Worm (Caenorhabditis elegans) whole organism, mixed stage, embryonic: Measurements from ENCODE around the gene K02A2.1.

Source experiments
- M03D4.4 ChIP-seq: sonication (generic microtip); optimal IDR thresholded peaks from 2 replicates; lab custom pipeline; 2017; ENCODE audit warnings: mild to moderate bottlenecking, missing genetic modification characterization, missing compliant biosample characterization
- bed-3 ChIP-seq: fragments of 200-800 bp; sonication (Bioruptor generic); optimal IDR thresholded peaks from 3 replicates; lab custom pipeline; 2018; ENCODE audit warnings: mild to moderate bottlenecking, missing genetic modification characterization, moderate library complexity, missing compliant biosample characterization
- blmp-1 ChIP-seq: fragments of 150-350 bp; optimal IDR thresholded peaks from 2 replicates; lab custom pipeline; 2014; ENCODE audit warnings: missing biosample characterization, missing genetic modification characterization
- ceh-39 ChIP-seq: fragments of 150-350 bp; optimal IDR thresholded peaks from 2 replicates; lab custom pipeline; 2014; ENCODE audit warnings: missing biosample characterization, missing genetic modification characterization
- ceh-43 ChIP-seq: fragments of 200-800 bp; sonication (Bioruptor generic); optimal IDR thresholded peaks from 2 replicates; lab custom pipeline; 2018; ENCODE audit warnings: mild to moderate bottlenecking, missing genetic modification characterization, moderate library complexity, missing compliant biosample characterization
- ceh-83 ChIP-seq: fragments of 200-800 bp; sonication (Bioruptor generic); optimal IDR thresholded peaks from 2 replicates; lab custom pipeline; 2018; ENCODE audit warnings: mild to moderate bottlenecking, missing genetic modification characterization, missing compliant biosample characterization
- ces-1 ChIP-seq: fragments of 150-350 bp; optimal IDR thresholded peaks from 2 replicates; lab custom pipeline; 2014; ENCODE audit warnings: missing biosample characterization, missing genetic modification reagents, missing genetic modification characterization
- cnd-1 ChIP-seq: fragments of 200-800 bp; sonication (Bioruptor generic); optimal IDR thresholded peaks from 2 replicates; lab custom pipeline; 2018; ENCODE audit warnings: mild to moderate bottlenecking, missing genetic modification characterization, missing compliant biosample characterization
- drap-1 ChIP-seq: fragments of 200-800 bp; sonication (Bioruptor generic); optimal IDR thresholded peaks from 3 replicates; lab custom pipeline; 2018; ENCODE audit warnings: mild to moderate bottlenecking, missing genetic modification characterization, missing compliant biosample characterization
- elt-1 ChIP-seq: sonication (generic microtip); optimal IDR thresholded peaks from 2 replicates; lab custom pipeline; 2017; ENCODE audit warnings: missing genetic modification characterization, mild to moderate bottlenecking, missing compliant biosample characterization, antibody characterized with exemption, moderate library complexity, borderline replicate concordance; ENCODE audit not compliant: insufficient read depth
- elt-3 ChIP-seq: fragments of 150-350 bp; optimal IDR thresholded peaks from 2 replicates; lab custom pipeline; 2014; ENCODE audit warnings: missing biosample characterization, missing genetic modification characterization
- flh-1 ChIP-seq: fragments of 200-800 bp; sonication (Bioruptor generic); optimal IDR thresholded peaks from 2 replicates; lab custom pipeline; 2018; ENCODE audit warnings: mild to moderate bottlenecking, missing genetic modification characterization, moderate library complexity, missing compliant biosample characterization
- ham-2 ChIP-seq: fragments of 200-800 bp; sonication (Bioruptor generic); optimal IDR thresholded peaks from 2 replicates; lab custom pipeline; 2018; ENCODE audit warnings: mild to moderate bottlenecking, missing genetic modification characterization, missing compliant biosample characterization
- hlh-1 ChIP-seq: fragments of 150-350 bp; optimal IDR thresholded peaks from 2 replicates; lab custom pipeline; 2014; ENCODE audit warnings: missing biosample characterization, missing genetic modification reagents, missing genetic modification characterization
- lin-13 ChIP-seq: fragments of 150-350 bp; optimal IDR thresholded peaks from 2 replicates; lab custom pipeline; 2014; ENCODE audit warnings: missing biosample characterization, missing genetic modification characterization
- lin-32 ChIP-seq: fragments of 200-800 bp; sonication (Bioruptor generic); optimal IDR thresholded peaks from 2 replicates; lab custom pipeline; 2018; ENCODE audit warnings: mild to moderate bottlenecking, missing genetic modification characterization, missing compliant biosample characterization
- mab-5 ChIP-seq: fragments of 150-350 bp; optimal IDR thresholded peaks from 2 replicates; lab custom pipeline; 2014; ENCODE audit warnings: missing biosample characterization, missing genetic modification characterization
- mep-1 ChIP-seq: fragments of 150-350 bp; optimal IDR thresholded peaks from 2 replicates; lab custom pipeline; 2017; ENCODE audit warnings: missing biosample characterization, missing genetic modification reagents, missing genetic modification characterization, inconsistent platforms
- mls-2 ChIP-seq: sonication (generic microtip); optimal IDR thresholded peaks from 2 replicates; lab custom pipeline; 2016; ENCODE audit warnings: mild to moderate bottlenecking, missing genetic modification characterization, moderate library complexity, missing compliant biosample characterization
- nhr-12 ChIP-seq: fragments of 150-350 bp; optimal IDR thresholded peaks from 2 replicates; lab custom pipeline; 2014; ENCODE audit warnings: missing biosample characterization, missing genetic modification characterization
- nhr-2 ChIP-seq: fragments of 150-350 bp; optimal IDR thresholded peaks from 2 replicates; lab custom pipeline; 2014; ENCODE audit warnings: missing biosample characterization, missing genetic modification characterization
- nhr-237 ChIP-seq: fragments of 150-350 bp; optimal IDR thresholded peaks from 2 replicates; lab custom pipeline; 2014; ENCODE audit warnings: missing biosample characterization, missing genetic modification characterization
- nhr-28 ChIP-seq: fragments of 150-350 bp; optimal IDR thresholded peaks from 2 replicates; lab custom pipeline; 2014; ENCODE audit warnings: missing biosample characterization, missing genetic modification characterization
- nhr-76 ChIP-seq: sonication (generic microtip); optimal IDR thresholded peaks from 2 replicates; lab custom pipeline; 2017; ENCODE audit warnings: missing biosample characterization, missing genetic modification characterization
- pha-4 ChIP-seq: fragments of 150-350 bp; optimal IDR thresholded peaks from 2 replicates; lab custom pipeline; 2018; ENCODE audit warnings: missing biosample characterization, missing genetic modification reagents, missing genetic modification characterization
- snpc-4 ChIP-seq: fragments of 150-350 bp; optimal IDR thresholded peaks from 2 replicates; lab custom pipeline; 2014; ENCODE audit warnings: missing biosample characterization, missing genetic modification characterization
- tbx-8 ChIP-seq: fragments of 200-800 bp; sonication (Bioruptor generic); optimal IDR thresholded peaks from 2 replicates; lab custom pipeline; 2018; ENCODE audit warnings: mild to moderate bottlenecking, missing genetic modification characterization, moderate library complexity, missing compliant biosample characterization
- unc-120 ChIP-seq: sonication (generic microtip); optimal IDR thresholded peaks from 2 replicates; lab custom pipeline; 2017; ENCODE audit warnings: missing genetic modification characterization, missing compliant biosample characterization; ENCODE audit not compliant: poor library complexity, severe bottlenecking
- unc-39 ChIP-seq: fragments of 150-350 bp; optimal IDR thresholded peaks from 2 replicates; lab custom pipeline; 2014; ENCODE audit warnings: missing biosample characterization, missing genetic modification characterization
- unc-62 ChIP-seq: fragments of 150-350 bp; optimal IDR thresholded peaks from 2 replicates; lab custom pipeline; 2014; ENCODE audit warnings: missing biosample characterization, missing genetic modification reagents, missing genetic modification characterization
- zip-8 ChIP-seq: fragments of 150-350 bp; optimal IDR thresholded peaks from 2 replicates; lab custom pipeline; 2014; ENCODE audit warnings: missing biosample characterization, missing genetic modification characterization
- ztf-11 ChIP-seq: fragments of 150-350 bp; optimal IDR thresholded peaks from 2 replicates; lab custom pipeline; 2014; ENCODE audit warnings: missing biosample characterization, missing genetic modification characterization

Gene K02A2.1

ce11 chrII:7434182-7434581 lies 876 bp upstream of the K02A2.1 start, which contains the start of gene kcc-3:
Gene kcc-3, minus strand, starts transcription at chrII:7434282.
- TF ChIP-seq elt-3 (tag; lab: Kevin White, UChicago) (no peak), nhr-12 (tag; lab: Kevin White, UChicago) (no peak), nhr-28 (tag; lab: Kevin White, UChicago) (no peak), ceh-43 (no peak), bed-3 (GFP tag; lab: Kevin White, UChicago) (no peak), lin-32 (GFP tag; lab: Kevin White, UChicago) (no peak)
- TF ChIP-seq, all 35 proteins: peak for 0

DNA sequence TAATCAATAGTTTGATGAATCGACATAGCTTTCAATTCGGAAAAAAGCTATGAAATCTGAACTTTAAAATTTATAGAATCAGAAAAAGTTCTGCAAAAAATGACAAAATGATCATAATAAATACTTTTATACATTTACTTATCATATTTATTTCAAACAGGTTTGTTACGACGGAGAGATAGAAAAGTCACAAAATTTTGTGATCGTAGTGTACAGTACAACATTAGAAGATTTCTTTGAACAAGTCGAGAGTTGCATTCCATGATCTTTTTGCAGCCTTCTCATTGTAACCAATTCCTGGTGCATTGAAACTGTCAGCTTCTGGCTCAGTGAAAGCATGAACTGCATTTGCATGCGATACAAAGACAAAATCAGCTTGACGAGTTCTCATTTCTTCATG lies 21.1 kb downstream of the K02A2.1 start, which contains the start of gene D1022.3:
D1022.3 (minus strand) TSS at position 101 of the 400 bp plus-strand sequence.
- no peak for TF ChIP-seq elt-3 (tag; lab: Kevin White, UChicago)
- TF ChIP-seq mls-2 (tag; lab: Kevin White, UChicago), result no peak
- no peak for TF ChIP-seq nhr-28 (tag; lab: Kevin White, UChicago)
- no peak for TF ChIP-seq ces-1
- no peak for TF ChIP-seq ceh-43
- no peak for TF ChIP-seq flh-1
- no peak for TF ChIP-seq lin-32 (GFP tag; lab: Kevin White, UChicago)
- no peak for TF ChIP-seq hlh-1 (tag; lab: Kevin White, UChicago)
- TF ChIP-seq bed-3 (GFP tag; lab: Kevin White, UChicago), result no peak
- TF ChIP-seq ham-2 (GFP tag; lab: Kevin White, UChicago), result no peak
- TF ChIP-seq drap-1 (GFP tag; lab: Kevin White, UChicago), result no peak
- no peak for TF ChIP-seq unc-120 (tag; lab: Kevin White, UChicago)
- TF ChIP-seq nhr-76, result no peak
- no peak for TF ChIP-seq nhr-12 (tag; lab: Kevin White, UChicago)

- TF ChIP-seq ceh-43, result no peak
- TF ChIP-seq nhr-237 (tag; lab: Kevin White, UChicago), result no peak
- TF ChIP-seq elt-3 (tag; lab: Kevin White, UChicago), result no peak
- no peak for TF ChIP-seq pha-4 (tag; lab: Kevin White, UChicago)
- TF ChIP-seq ceh-83 (GFP tag; lab: Kevin White, UChicago), result no peak
- no peak for TF ChIP-seq nhr-28 (tag; lab: Kevin White, UChicago)
- no peak for TF ChIP-seq bed-3 (GFP tag; lab: Kevin White, UChicago)
- no peak for TF ChIP-seq blmp-1
- TF ChIP-seq ceh-39 (tag; lab: Kevin White, UChicago), result no peak
- TF ChIP-seq mab-5, result no peak
- no peak for TF ChIP-seq nhr-2
- no peak for TF ChIP-seq mep-1
- no peak for TF ChIP-seq elt-1 (tag; lab: Kevin White, UChicago)
- TF ChIP-seq cnd-1 (tag; lab: Kevin White, UChicago), result no peak
- no peak for TF ChIP-seq flh-1
- no peak for TF ChIP-seq ces-1
Measured at ce11 chrII:7457210-7457609, 22.2 kb downstream of the K02A2.1 start, which contains the start of gene D1022.4. Gene D1022.4, minus strand, starts transcription at chrII:7457292.

- no peak for TF ChIP-seq lin-32 (GFP tag; lab: Kevin White, UChicago)
- TF ChIP-seq ceh-43, result no peak
- no peak for TF ChIP-seq snpc-4 (tag; lab: Kevin White, UChicago)
- no peak for TF ChIP-seq ces-1
- no peak for TF ChIP-seq mab-5
- TF ChIP-seq bed-3 (GFP tag; lab: Kevin White, UChicago), result no peak
- TF ChIP-seq lin-13 (tag; lab: Kevin White, UChicago), result no peak
- no peak for TF ChIP-seq ham-2 (GFP tag; lab: Kevin White, UChicago)
- no peak for TF ChIP-seq mls-2 (tag; lab: Kevin White, UChicago)
- TF ChIP-seq pha-4 (tag; lab: Kevin White, UChicago), result no peak
- TF ChIP-seq nhr-2, result no peak
- TF ChIP-seq tbx-8 (GFP tag; lab: Kevin White, UChicago), result no peak
- no peak for TF ChIP-seq nhr-28 (tag; lab: Kevin White, UChicago)
- no peak for TF ChIP-seq ceh-83 (GFP tag; lab: Kevin White, UChicago)
- TF ChIP-seq ztf-11 (tag; lab: Kevin White, UChicago), result no peak
- TF ChIP-seq unc-62 (GFP tag; lab: Kevin White, UChicago), result no peak
- no peak for TF ChIP-seq unc-39 (tag; lab: Kevin White, UChicago)
- TF ChIP-seq M03D4.4 (tag; lab: Kevin White, UChicago), result no peak
- no peak for TF ChIP-seq zip-8 (tag; lab: Kevin White, UChicago)
Measured at ce11 chrII:7458706-7459105, 23.6 kb downstream of the K02A2.1 start, which contains the start of gene D1022.5. Gene D1022.5, minus strand, starts transcription at chrII:7458806.
